Fruit fly (Drosophila melanogaster) whole organism, adult: ENCODE data around the gene CG45002.

Experiments used
- CG11617 ChIP-seq: fragments of 200-800 bp; sonication (Bioruptor generic); optimal IDR thresholded peaks from 2 replicates; lab custom pipeline; 2017; ENCODE audit warnings: mild to moderate bottlenecking, missing biosample characterization, missing genetic modification reagents, missing genetic modification characterization
- CG12768 ChIP-seq: fragments of 200-800 bp; sonication (Bioruptor generic); optimal IDR thresholded peaks from 2 replicates; lab custom pipeline; 2017; ENCODE audit warnings: missing biosample characterization, missing genetic modification characterization, mild to moderate bottlenecking, moderate library complexity, missing genetic modification reagents
- CG14711 ChIP-seq: fragments of 200-800 bp; sonication (Bioruptor generic); optimal IDR thresholded peaks from 2 replicates; lab custom pipeline; 2018; ENCODE audit warnings: missing biosample characterization, mild to moderate bottlenecking, missing genetic modification characterization, moderate library complexity
- CG1620 ChIP-seq: fragments of 200-800 bp; sonication (Bioruptor generic); optimal IDR thresholded peaks from 2 replicates; lab custom pipeline; 2016; ENCODE audit warnings: missing biosample characterization, missing genetic modification characterization
- CG33017 ChIP-seq: fragments of 200-800 bp; sonication (Bioruptor generic); optimal IDR thresholded peaks from 2 replicates; lab custom pipeline; 2018; ENCODE audit warnings: missing biosample characterization, mild to moderate bottlenecking, missing genetic modification characterization, moderate library complexity
- CG5204 ChIP-seq: fragments of 200-800 bp; sonication (Bioruptor generic); optimal IDR thresholded peaks from 2 replicates; lab custom pipeline; 2016; ENCODE audit warnings: missing biosample characterization, missing genetic modification characterization
- CG7045 ChIP-seq: fragments of 200-800 bp; sonication (Bioruptor generic); optimal IDR thresholded peaks from 2 replicates; lab custom pipeline; 2017; ENCODE audit warnings: missing biosample characterization, mild to moderate bottlenecking, missing genetic modification characterization
- CG7101 ChIP-seq: fragments of 200-800 bp; sonication (Bioruptor generic); optimal IDR thresholded peaks from 2 replicates; lab custom pipeline; 2018; ENCODE audit warnings: missing biosample characterization, mild to moderate bottlenecking, missing genetic modification characterization, moderate library complexity
- Clk ChIP-seq: fragments of 200-800 bp; sonication (Bioruptor generic); optimal IDR thresholded peaks from 2 replicates; lab custom pipeline; 2017; ENCODE audit warnings: missing biosample characterization, missing genetic modification characterization
- Crg-1 ChIP-seq: fragments of 200-800 bp; sonication (Bioruptor generic); optimal IDR thresholded peaks from 2 replicates; lab custom pipeline; 2016; ENCODE audit warnings: missing biosample characterization, missing genetic modification characterization
- Hr96 ChIP-seq: fragments of 200-800 bp; sonication (Bioruptor generic); optimal IDR thresholded peaks from 2 replicates; lab custom pipeline; 2016; ENCODE audit warnings: missing biosample characterization, missing genetic modification characterization
- Mnt ChIP-seq: fragments of 200-800 bp; sonication (Bioruptor generic); optimal IDR thresholded peaks from 2 replicates; lab custom pipeline; 2016; ENCODE audit warnings: missing biosample characterization, mild to moderate bottlenecking, missing genetic modification characterization
- bab1 ChIP-seq: fragments of 200-800 bp; sonication (Bioruptor generic); optimal IDR thresholded peaks from 3 replicates; lab custom pipeline; 2019; ENCODE audit warnings: missing biosample characterization, mild to moderate bottlenecking, missing genetic modification characterization, moderate library complexity
- cic ChIP-seq: fragments of 200-800 bp; sonication (Bioruptor generic); optimal IDR thresholded peaks from 2 replicates; lab custom pipeline; 2017; ENCODE audit warnings: missing biosample characterization, mild to moderate bottlenecking, missing genetic modification characterization, moderate library complexity
- cnc ChIP-seq, 2 experiments: fragments of >200 bp; optimal IDR thresholded peaks; 2 replicates each; lab custom pipeline; 2017
- kay ChIP-seq: fragments of 200-800 bp; sonication (Bioruptor generic); peaks from one replicate; lab custom pipeline; 2016; ENCODE audit warnings: missing biosample characterization, missing genetic modification characterization, borderline replicate concordance
- ovo ChIP-seq: fragments of 200-800 bp; sonication (Bioruptor generic); optimal IDR thresholded peaks from 2 replicates; lab custom pipeline; 2016; ENCODE audit warnings: missing biosample characterization, missing genetic modification characterization
- pad ChIP-seq: fragments of 200-800 bp; sonication (Bioruptor generic); optimal IDR thresholded peaks from 3 replicates; lab custom pipeline; 2017; ENCODE audit warnings: missing biosample characterization, missing genetic modification characterization, mild to moderate bottlenecking, moderate library complexity, missing genetic modification reagents
- tj ChIP-seq: fragments of 200-800 bp; sonication (Bioruptor generic); optimal IDR thresholded peaks from 3 replicates; lab custom pipeline; 2017; ENCODE audit warnings: missing biosample characterization, mild to moderate bottlenecking, missing genetic modification characterization, moderate library complexity
- toe ChIP-seq: fragments of 200-800 bp; sonication (Bioruptor generic); optimal IDR thresholded peaks from 2 replicates; lab custom pipeline; 2016; ENCODE audit warnings: missing biosample characterization, missing genetic modification characterization

The CG45002 gene

dm6 chrX:16930465-16931286 lies 135.9 kb downstream of the CG45002 start:
- TF ChIP-seq kay, result peak; percentile 26
- TF ChIP-seq CG14711 (tag; lab: Kevin White, UChicago), result peak; percentile 12
- no peak for TF ChIP-seq CG11617
- TF ChIP-seq cic (GFP tag; lab: Kevin White, UChicago), result no peak
- TF ChIP-seq CG7101, result peak; percentile 31

- TF ChIP-seq CG5204 (GFP tag; lab: Kevin White, UChicago) (no peak), ovo (no peak), Clk (GFP tag; lab: Kevin White, UChicago) (no peak), CG1620 (GFP tag; lab: Kevin White, UChicago) (no peak), Crg-1 (GFP tag; lab: Kevin White, UChicago) (no peak), kay (no peak), Mnt (GFP tag; lab: Kevin White, UChicago) (no peak), pad (GFP tag; lab: Kevin White, UChicago) (no peak), tj (GFP tag; lab: Kevin White, UChicago) (no peak), CG12768 (GFP tag; lab: Kevin White, UChicago) (no peak), cic (GFP tag; lab: Kevin White, UChicago) (no peak), bab1 (GFP tag; lab: Kevin White, UChicago) (no peak)
These were observed 139.8 kb downstream of the CG45002 start for dm6 chrX:16926726-16927125.

- TF ChIP-seq CG7101, result peak; percentile 7
- peak; percentile 15 for TF ChIP-seq Hr96 (GFP tag; lab: Kevin White, UChicago)
- TF ChIP-seq Clk (GFP tag; lab: Kevin White, UChicago), result no peak
These were observed 142.3 kb downstream of the CG45002 start for dm6 chrX:16924069-16924721.

- TF ChIP-seq CG7101 (no peak), tj (GFP tag; lab: Kevin White, UChicago) (no peak), ovo (no peak), CG14711 (tag; lab: Kevin White, UChicago) (no peak), CG1620 (GFP tag; lab: Kevin White, UChicago) (no peak), Hr96 (GFP tag; lab: Kevin White, UChicago) (no peak), bab1 (GFP tag; lab: Kevin White, UChicago) (no peak), pad (GFP tag; lab: Kevin White, UChicago) (no peak), Clk (GFP tag; lab: Kevin White, UChicago) (no peak), Mnt (GFP tag; lab: Kevin White, UChicago) (no peak), CG33017 (tag; lab: Kevin White, UChicago) (no peak), CG12768 (GFP tag; lab: Kevin White, UChicago) (no peak), CG5204 (GFP tag; lab: Kevin White, UChicago) (no peak), kay (no peak), Crg-1 (GFP tag; lab: Kevin White, UChicago) (no peak), cnc (optimal IDR thresholded peaks at IDR 0.05; lab: Kevin White, UChicago) (no peak), CG11617 (no peak), CG7045 (no peak)
These were observed 143.0 kb downstream of the CG45002 start for dm6 chrX:16923503-16923902.

- no peak for TF ChIP-seq CG1620 (GFP tag; lab: Kevin White, UChicago)
- TF ChIP-seq CG7101, result no peak
- TF ChIP-seq kay, result no peak
- no peak for TF ChIP-seq CG12768 (GFP tag; lab: Kevin White, UChicago)
- TF ChIP-seq Hr96 (GFP tag; lab: Kevin White, UChicago), result no peak
- TF ChIP-seq Mnt (GFP tag; lab: Kevin White, UChicago), result no peak
- TF ChIP-seq toe (GFP tag; lab: Kevin White, UChicago), result no peak
- TF ChIP-seq CG11617, result no peak
- no peak for TF ChIP-seq pad (GFP tag; lab: Kevin White, UChicago)
- no peak for TF ChIP-seq cnc (optimal IDR thresholded peaks at IDR 0.05; lab: Kevin White, UChicago)
- TF ChIP-seq CG14711 (tag; lab: Kevin White, UChicago), result no peak
- TF ChIP-seq CG7045, result no peak
These were observed 143.9 kb downstream of the CG45002 start for dm6 chrX:16922626-16923025.

- TF ChIP-seq CG33017 (tag; lab: Kevin White, UChicago), result no peak
- TF ChIP-seq CG7101, result peak; percentile 55
- no peak for TF ChIP-seq CG7045
- TF ChIP-seq cic (GFP tag; lab: Kevin White, UChicago), result peak; percentile 5
- no peak for TF ChIP-seq cnc (optimal IDR thresholded peaks at IDR 0.05; lab: Kevin White, UChicago)
These were observed 145.7 kb downstream of the CG45002 start for dm6 chrX:16920682-16921286.
